Worm (Caenorhabditis elegans) whole organism, mixed stage, embryonic: ENCODE data around the gene cox-11.

ENCODE experiments used
- ceh-83 ChIP-seq: fragments of 200-800 bp; sonication (Bioruptor generic); optimal IDR thresholded peaks from 2 replicates; lab custom pipeline; 2018; ENCODE audit warnings: mild to moderate bottlenecking, missing genetic modification characterization, missing compliant biosample characterization
- mls-2 ChIP-seq: sonication (generic microtip); optimal IDR thresholded peaks from 2 replicates; lab custom pipeline; 2016; ENCODE audit warnings: mild to moderate bottlenecking, missing genetic modification characterization, moderate library complexity, missing compliant biosample characterization
- pha-4 ChIP-seq: fragments of 150-350 bp; optimal IDR thresholded peaks from 2 replicates; lab custom pipeline; 2018; ENCODE audit warnings: missing biosample characterization, missing genetic modification reagents, missing genetic modification characterization

DNA sequence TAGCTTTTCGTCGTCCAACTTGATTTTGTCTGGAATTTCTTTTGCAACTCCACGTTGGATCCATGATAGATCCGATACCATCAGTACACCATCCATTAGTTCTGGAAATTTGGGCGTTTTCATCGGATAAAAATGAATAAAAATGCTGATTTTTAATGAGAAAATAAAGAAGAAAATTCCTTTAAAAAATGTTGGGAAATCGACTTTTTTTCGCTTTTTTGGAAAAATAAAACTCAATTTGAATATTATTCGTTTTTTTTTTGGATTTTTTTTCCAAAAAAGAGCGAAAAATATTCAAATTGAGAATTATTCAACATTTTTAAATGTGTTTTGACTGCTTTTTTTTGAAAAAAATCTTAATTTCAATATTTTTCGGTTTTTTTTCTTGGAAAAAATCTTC, 7.6 kb upstream of the cox-11 start, which contains the start of gene pwp-1:
- TF ChIP-seq ceh-83 (GFP tag; lab: Kevin White, UChicago) (no peak), pha-4 (tag; lab: Kevin White, UChicago) (no peak), mls-2 (tag; lab: Kevin White, UChicago) (no peak)
